Worm (Caenorhabditis elegans): ENCODE data around the gene F08F1.3.

F08F1.3 gene

DNA sequence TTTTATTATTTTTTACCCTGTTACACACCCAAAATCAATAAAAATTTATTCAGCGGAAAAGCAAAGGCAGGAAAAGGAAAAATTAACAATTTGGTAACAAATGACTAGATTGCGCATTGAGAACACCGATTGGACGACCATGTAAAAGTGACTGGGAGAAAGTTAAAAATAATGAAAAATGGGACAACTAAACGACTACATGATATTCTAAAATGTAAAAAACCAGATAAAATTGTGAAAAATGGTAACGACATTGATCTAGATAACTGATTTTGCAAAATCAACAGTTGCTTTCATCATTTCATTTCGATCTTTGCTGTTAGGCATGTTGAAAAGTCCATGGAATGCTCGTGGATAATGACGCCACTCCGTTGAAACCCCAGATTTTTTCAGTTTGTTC lies 31.2 kb downstream of the F08F1.3 start:
- no peak for TF ChIP-seq T07F8.4 (tag; optimal IDR thresholded peaks at IDR 0.05)
- no peak for TF ChIP-seq egl-18 (GFP tag; IDR thresholded peaks at IDR 0.05)
- TF ChIP-seq K12H6.12 (tag; optimal IDR thresholded peaks at IDR 0.05) = no peak
- TF ChIP-seq rec-8 (tag; optimal IDR thresholded peaks at IDR 0.05) = no peak
- TF ChIP-seq dpl-1 (GFP tag; optimal IDR thresholded peaks at IDR 0.05) = no peak
- TF ChIP-seq ccch-3 (GFP tag; optimal IDR thresholded peaks at IDR 0.05) = no peak
- no peak for TF ChIP-seq hmg-1.2 (GFP tag; IDR thresholded peaks at IDR 0.05)
- no peak for TF ChIP-seq hsf-1 (GFP tag; IDR thresholded peaks at IDR 0.05)
- TF ChIP-seq ztf-18 (tag; optimal IDR thresholded peaks at IDR 0.05) = no peak
- TF ChIP-seq F57A8.1 (GFP tag; optimal IDR thresholded peaks at IDR 0.05) = no peak
- no peak for TF ChIP-seq F10E7.11 (tag; optimal IDR thresholded peaks at IDR 0.05)
- no peak for TF ChIP-seq madf-8 (GFP tag; conservative IDR thresholded peaks at IDR 0.05)
- no peak for TF ChIP-seq unc-62 (GFP tag; optimal IDR thresholded peaks at IDR 0.05)
- TF ChIP-seq lsy-27 (tag; optimal IDR thresholded peaks at IDR 0.05; ENCODE audit: borderline replicate concordance, insufficient read depth) = no peak

DNA sequence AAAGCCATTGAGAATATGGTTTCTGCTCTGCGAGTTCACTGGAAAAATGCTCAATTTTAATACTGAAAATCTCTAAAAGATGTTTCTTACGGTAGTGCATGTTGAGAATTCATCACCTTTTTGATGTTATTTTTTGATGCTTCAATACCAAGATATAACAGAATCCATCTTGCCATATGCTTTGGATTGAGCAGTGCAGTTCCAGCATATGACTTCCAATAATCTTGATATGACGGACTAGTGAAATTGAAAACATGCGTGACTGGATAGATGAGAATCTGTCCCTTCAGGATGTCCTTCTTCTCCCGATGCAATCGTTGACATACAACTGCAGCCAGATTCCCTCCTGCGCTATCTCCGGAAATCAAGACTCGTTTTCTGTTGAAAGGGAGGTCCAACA lies 32.3 kb downstream of the F08F1.3 start:
- TF ChIP-seq egl-18 (GFP tag; IDR thresholded peaks at IDR 0.05) (no peak), lin-35 (GFP tag; optimal IDR thresholded peaks at IDR 0.05) (no peak), ceh-79 (tag; optimal IDR thresholded peaks at IDR 0.05) (no peak), gei-17 (GFP tag; optimal IDR thresholded peaks at IDR 0.05) (no peak), lin-26 (GFP tag; IDR thresholded peaks at IDR 0.05) (no peak), B0019.2 (GFP tag; conservative IDR thresholded peaks at IDR 0.05) (no peak), F55B11.4 (tag; optimal IDR thresholded peaks at IDR 0.05; ENCODE audit: borderline replicate concordance, insufficient read depth) (no peak), lin-54 (GFP tag; optimal IDR thresholded peaks at IDR 0.05) (no peak), T07F8.4 (tag; optimal IDR thresholded peaks at IDR 0.05) (no peak), F39B2.1 (GFP tag; IDR thresholded peaks at IDR 0.05) (no peak), ztf-3 (GFP tag; optimal IDR thresholded peaks at IDR 0.05) (no peak)

DNA sequence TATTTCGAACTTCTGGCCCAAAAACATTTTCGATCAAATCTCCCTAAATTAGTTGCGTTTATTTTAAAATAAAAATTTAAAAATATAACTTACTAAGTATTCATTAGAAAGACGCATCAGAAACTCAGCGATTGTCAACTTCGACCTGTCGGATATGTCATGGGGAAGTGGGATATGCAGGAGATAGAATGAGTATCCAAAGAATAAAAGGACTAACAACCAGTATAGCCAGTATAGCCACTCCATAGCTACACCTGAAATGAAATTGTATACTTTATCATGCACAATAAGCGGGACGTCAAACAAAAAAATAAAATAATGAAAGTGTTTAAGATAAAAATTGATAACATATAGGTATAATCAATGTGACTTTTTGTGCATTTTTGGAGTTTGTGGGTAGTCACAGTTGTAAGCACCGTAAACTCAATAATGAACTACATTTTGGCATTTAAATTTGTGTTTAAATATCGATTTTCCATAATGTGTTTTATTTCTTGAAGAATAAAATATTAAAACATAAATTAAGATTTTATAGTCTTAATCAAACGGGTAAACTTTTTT lies 34.5 kb downstream of the F08F1.3 start, which contains the start of gene F16F9.4:
Gene F16F9.4 (minus strand): TSS at position 276 of the 561 bp plus-strand sequence.
- TF ChIP-seq lsl-1 (GFP tag; optimal IDR thresholded peaks at IDR 0.05) (no peak), lin-54 (GFP tag; optimal IDR thresholded peaks at IDR 0.05) (no peak), tbp1 (GFP tag; optimal IDR thresholded peaks at IDR 0.05) (no peak), F57C9.4 (tag; optimal IDR thresholded peaks at IDR 0.05) (no peak), nhr-80 (tag; optimal IDR thresholded peaks at IDR 0.05) (peak; percentile 44), egrh-3 (GFP tag; IDR thresholded peaks at IDR 0.05) (no peak), ztf-28 (GFP tag; IDR thresholded peaks at IDR 0.05) (no peak), lsy-27 (tag; optimal IDR thresholded peaks at IDR 0.05; ENCODE audit: borderline replicate concordance, insufficient read depth) (no peak)

DNA sequence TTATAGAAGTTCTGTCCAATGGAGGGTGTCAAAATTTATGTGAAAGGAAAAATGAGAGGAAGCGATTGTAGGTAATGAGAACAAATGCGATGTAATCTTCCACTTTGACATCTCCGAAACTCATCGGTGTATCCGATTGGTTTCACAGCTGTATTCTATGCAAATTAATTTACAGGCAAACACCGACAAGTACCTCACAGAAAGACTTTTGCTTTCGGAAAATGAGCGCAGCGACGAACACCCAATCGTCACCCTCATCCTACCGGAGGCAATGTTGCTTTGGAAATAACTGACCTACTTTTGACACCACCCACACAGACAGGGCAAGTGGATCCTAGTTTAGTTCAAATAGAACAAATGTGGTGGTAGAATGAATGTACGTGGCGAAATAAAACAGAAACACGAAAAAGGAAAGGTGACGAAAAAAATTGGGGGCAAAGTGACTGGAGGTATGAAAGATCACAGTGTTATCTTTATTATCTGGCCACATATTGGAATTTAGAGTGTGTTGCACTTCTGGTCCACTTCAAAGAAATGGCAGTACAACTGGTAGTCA lies 35.3 kb downstream of the F08F1.3 start:
- TF ChIP-seq let-607 (tag; optimal IDR thresholded peaks at IDR 0.05) (no peak), let-526 (GFP tag; IDR thresholded peaks at IDR 0.05) (no peak), ceh-58 (GFP tag; IDR thresholded peaks at IDR 0.05) (no peak), attf-5 (GFP tag; optimal IDR thresholded peaks at IDR 0.05) (no peak), snpc-1.3 (tag; optimal IDR thresholded peaks at IDR 0.05; ENCODE audit: insufficient read depth) (no peak), F39B2.1 (GFP tag; IDR thresholded peaks at IDR 0.05) (no peak), pha-4 (tag; optimal IDR thresholded peaks at IDR 0.05) (no peak), athp-1 (tag; optimal IDR thresholded peaks at IDR 0.05) (no peak), ccch-3 (GFP tag; optimal IDR thresholded peaks at IDR 0.05) (no peak), nhr-27 (tag; optimal IDR thresholded peaks at IDR 0.05) (no peak), nhr-179 (tag; optimal IDR thresholded peaks at IDR 0.05) (no peak), F55B11.4 (tag; optimal IDR thresholded peaks at IDR 0.05; ENCODE audit: borderline replicate concordance, insufficient read depth) (no peak), egl-44 (GFP tag; IDR thresholded peaks at IDR 0.05) (no peak), Y79H2A.3 (GFP tag; conservative IDR thresholded peaks at IDR 0.05) (no peak)
